Worm (Caenorhabditis elegans): ENCODE measurements around the gene W09D6.5.

ce11 chrIII:11076743-11077142, 11.5 kb upstream of the W09D6.5 start:
- no peak for TF ChIP-seq pqm-1 (tag; optimal IDR thresholded peaks at IDR 0.05)
- no peak for TF ChIP-seq ceh-45 (GFP tag; IDR thresholded peaks at IDR 0.05)
- TF ChIP-seq lin-11 (tag; optimal IDR thresholded peaks at IDR 0.05): no peak
- no peak for TF ChIP-seq ceh-48 (tag; optimal IDR thresholded peaks at IDR 0.05)
- no peak for TF ChIP-seq ceh-9 (tag; optimal IDR thresholded peaks at IDR 0.05)
- no peak for TF ChIP-seq nhr-11 (tag; optimal IDR thresholded peaks at IDR 0.05)
- no peak for TF ChIP-seq ceh-2 (tag; optimal IDR thresholded peaks at IDR 0.05)
- TF ChIP-seq dve-1 (tag; optimal IDR thresholded peaks at IDR 0.05): no peak
